Fruit fly (Drosophila melanogaster): ENCODE data around the gene ttk.

ttk gene

dm6 chr3R:31723206-31723933, 9.7 kb downstream of the ttk start (continued):
- TF ChIP-seq CG9215 (GFP tag; IDR thresholded peaks at IDR 0.05) (peak; percentile 41; the same call in 1 of the 2 replicates), Ptx1 (GFP tag; IDR thresholded peaks at IDR 0.05) (peak; percentile 35; the same call in 1 of the 2 replicates), vnd (GFP tag; IDR thresholded peaks at IDR 0.05; ENCODE audit: partially characterized antibody) (no peak), Sry-β (GFP tag; optimal IDR thresholded peaks at IDR 0.05) (no peak), hkb (optimal IDR thresholded peaks at IDR 0.05) (no peak), hkb (GFP tag; IDR thresholded peaks at IDR 0.05) (no peak), CG13775 (GFP tag; optimal IDR thresholded peaks at IDR 0.05) (no peak), cg (GFP tag; optimal IDR thresholded peaks at IDR 0.05) (peak; percentile 89), CG15479 (GFP tag; optimal IDR thresholded peaks at IDR 0.05) (no peak), emc (GFP tag; optimal IDR thresholded peaks at IDR 0.05) (no peak), CG2116 (GFP tag; optimal IDR thresholded peaks at IDR 0.05) (no peak), CG14050 (GFP tag; IDR thresholded peaks at IDR 0.05) (peak; percentile 26; the same call in 1 of the 3 replicates), gsb (GFP tag; IDR thresholded peaks at IDR 0.05) (no peak), Usf (GFP tag; optimal IDR thresholded peaks at IDR 0.05) (no peak), pnt (GFP tag; optimal IDR thresholded peaks at IDR 0.05) (no peak), lab (GFP tag; optimal IDR thresholded peaks at IDR 0.05) (peak; percentile 41), CG11398 (GFP tag; optimal IDR thresholded peaks at IDR 0.05) (no peak), nom (GFP tag; optimal IDR thresholded peaks at IDR 0.05) (no peak), Ravus (GFP tag; IDR thresholded peaks at IDR 0.05) (no peak), sob (GFP tag; IDR thresholded peaks at IDR 0.05) (no peak), CG12659 (GFP tag; optimal IDR thresholded peaks at IDR 0.05) (no peak), mld (GFP tag; IDR thresholded peaks at IDR 0.05; ENCODE audit: partially characterized antibody) (no peak), Doc2 (GFP tag; IDR thresholded peaks at IDR 0.05) (no peak), CG5953 (GFP tag; IDR thresholded peaks at IDR 0.05) (no peak), az2 (GFP tag; optimal IDR thresholded peaks at IDR 0.05) (no peak), onecut (GFP tag; IDR thresholded peaks at IDR 0.05) (no peak), Fer2 (tag; optimal IDR thresholded peaks at IDR 0.05) (no peak), fru (optimal IDR thresholded peaks at IDR 0.05) (no peak), trh (GFP tag; optimal IDR thresholded peaks at IDR 0.05) (no peak), E2f2 (GFP tag; IDR thresholded peaks at IDR 0.05) (no peak), CG8281 (tag; optimal IDR thresholded peaks at IDR 0.05) (no peak), CG6175 (GFP tag; IDR thresholded peaks at IDR 0.05) (0 out of 3 replicates have a peak, but pooled peaks have one; percentile 14), ERR (GFP tag; optimal IDR thresholded peaks at IDR 0.05) (no peak), Dip3 (GFP tag; optimal IDR thresholded peaks at IDR 0.05) (no peak), phol (tag; optimal IDR thresholded peaks at IDR 0.05) (peak; percentile 50), slbo (GFP tag; IDR thresholded peaks at IDR 0.05) (0 out of 2 replicates have a peak, but pooled peaks have one; percentile 9), CG12155 (GFP tag; optimal IDR thresholded peaks at IDR 0.05) (peak; percentile 17), Lhr (GFP tag; optimal IDR thresholded peaks at IDR 0.05) (no peak), zfh1 (GFP tag; IDR thresholded peaks at IDR 0.05) (no peak), CG18599 (GFP tag; optimal IDR thresholded peaks at IDR 0.05) (peak; percentile 27), CG3407 (GFP tag; optimal IDR thresholded peaks at IDR 0.05) (no peak), corto (GFP tag; optimal IDR thresholded peaks at IDR 0.05) (no peak), HHEX (GFP tag; optimal IDR thresholded peaks at IDR 0.05) (no peak), Six4 (GFP tag; optimal IDR thresholded peaks at IDR 0.05) (peak; percentile 11), CG33557 (GFP tag; optimal IDR thresholded peaks at IDR 0.05) (no peak), CG32767 (GFP tag; IDR thresholded peaks at IDR 0.05) (no peak), en (GFP tag; optimal IDR thresholded peaks at IDR 0.05) (no peak), CG31441 (GFP tag; IDR thresholded peaks at IDR 0.05) (no peak; the same call in 1 of the 2 replicates), ttk (GFP tag; IDR thresholded peaks at IDR 0.05) (no peak), Taf1 (GFP tag; IDR thresholded peaks at IDR 0.05) (no peak), CG8359 (GFP tag; optimal IDR thresholded peaks at IDR 0.05; ENCODE audit: borderline replicate concordance) (no peak)

Measured in whole organism, embryonic.